Worm (Caenorhabditis elegans): ENCODE data around the gene C55A6.7.

- TF ChIP-seq pha-4 (tag; optimal IDR thresholded peaks at IDR 0.05) (no peak), rnt-1 (tag; optimal IDR thresholded peaks at IDR 0.05) (no peak), sdc-2 (tag; optimal IDR thresholded peaks at IDR 0.05) (no peak), hlh-30 (tag; optimal IDR thresholded peaks at IDR 0.05; ENCODE audit: insufficient read depth) (no peak), C08G9.2 (tag; optimal IDR thresholded peaks at IDR 0.05) (no peak), dmd-4 (tag; optimal IDR thresholded peaks at IDR 0.05; ENCODE audit: borderline replicate concordance) (no peak), ceh-6 (GFP tag; optimal IDR thresholded peaks at IDR 0.05) (no peak), ttx-3 (tag; optimal IDR thresholded peaks at IDR 0.05) (no peak), hlh-8 (tag; optimal IDR thresholded peaks at IDR 0.05) (no peak)
These were observed 24.9 kb upstream of the C55A6.7 start, which contains the start of gene F38B7.10 for ce11 chrV:11545227-11545626.

Data from whole organism, late embryonic.